Worm (Caenorhabditis elegans): Measurements from ENCODE around the gene pqn-84.
A peak's percentile ranks its signal among the peaks of the same experiment; 100 is the strongest.

Gene pqn-84

ce11 chrIII:11746718-11747117 lies 46.7 kb downstream of the pqn-84 start, which contains the start of gene mrt-2 (continued):
- TF ChIP-seq nhr-237 (tag; optimal IDR thresholded peaks at IDR 0.05) (no peak), mdl-1 (tag; optimal IDR thresholded peaks at IDR 0.05) (peak in 1 of 2 experiments; percentile 58), nhr-85 (tag) (peak; percentile 97), nhr-71 (tag; optimal IDR thresholded peaks at IDR 0.05) (peak; percentile 95), efl-3 (GFP tag; optimal IDR thresholded peaks at IDR 0.05) (peak; percentile 19), sup-37 (GFP tag; optimal IDR thresholded peaks at IDR 0.05) (peak; percentile 14), nhr-20 (tag; optimal IDR thresholded peaks at IDR 0.05) (peak; percentile 92), xbp-1 (tag; optimal IDR thresholded peaks at IDR 0.05) (peak; percentile 88), hlh-4 (tag; optimal IDR thresholded peaks at IDR 0.05) (peak; percentile 60), nhr-76 (tag; optimal IDR thresholded peaks at IDR 0.05) (no peak), ceh-82 (tag; optimal IDR thresholded peaks at IDR 0.05) (peak; percentile 18 to 68 (median 67)), sptf-1 (tag; optimal IDR thresholded peaks at IDR 0.05) (no peak), alr-1 (tag; optimal IDR thresholded peaks at IDR 0.05; ENCODE audit: borderline replicate concordance) (no peak), nhr-19 (GFP tag; conservative IDR thresholded peaks at IDR 0.05) (peak; percentile 90), F16B12.6 (tag; optimal IDR thresholded peaks at IDR 0.05) (peak; percentile 54), ets-5 (GFP tag; IDR thresholded peaks at IDR 0.05) (no peak), C34B4.2 (tag; optimal IDR thresholded peaks at IDR 0.05) (peak; percentile 49), nhr-90 (tag; optimal IDR thresholded peaks at IDR 0.05; ENCODE audit: poor library complexity) (peak; percentile 97), dpl-1 (GFP tag; optimal IDR thresholded peaks at IDR 0.05) (peak; percentile 94 to 96 (median 96)), jun-1 (tag; optimal IDR thresholded peaks at IDR 0.05) (peak; percentile 34), pag-3 (tag; optimal IDR thresholded peaks at IDR 0.05; ENCODE audit: borderline replicate concordance, insufficient read depth) (no peak), lin-15B (tag; optimal IDR thresholded peaks at IDR 0.05) (peak; percentile 20), C04F5.9 (tag; optimal IDR thresholded peaks at IDR 0.05) (peak; percentile 91), isw-1 (GFP tag; IDR thresholded peaks at IDR 0.05) (peak; percentile 78), nhr-28 (tag; optimal IDR thresholded peaks at IDR 0.05) (no peak), rnt-1 (tag; optimal IDR thresholded peaks at IDR 0.05) (no peak), elt-2 (tag; optimal IDR thresholded peaks at IDR 0.05) (peak; percentile 78), ztf-11 (tag; optimal IDR thresholded peaks at IDR 0.05) (peak in 1 of 2 experiments; percentile 95), ceh-88 (GFP tag; IDR thresholded peaks at IDR 0.05) (peak; percentile 71; the same call in 1 of the 2 replicates), irx-1 (tag; optimal IDR thresholded peaks at IDR 0.05) (peak; percentile 96), sox-4 (tag; optimal IDR thresholded peaks at IDR 0.05) (peak; percentile 93), aly-2 (tag; optimal IDR thresholded peaks at IDR 0.05) (peak; percentile 47), lin-14 (GFP tag; optimal IDR thresholded peaks at IDR 0.05) (no peak), nhr-84 (tag; optimal IDR thresholded peaks at IDR 0.05) (no peak), unc-62 (GFP tag; optimal IDR thresholded peaks at IDR 0.05) (no peak), nhr-77 (tag; optimal IDR thresholded peaks at IDR 0.05) (peak; percentile 14), ceh-8 (GFP tag; optimal IDR thresholded peaks at IDR 0.05) (peak; percentile 54), ceh-90 (tag; optimal IDR thresholded peaks at IDR 0.05) (peak; percentile 99), lin-13 (GFP tag; optimal IDR thresholded peaks at IDR 0.05) (peak; percentile 74), fos-1 (tag; optimal IDR thresholded peaks at IDR 0.05) (peak; percentile 48), mep-1 (tag; optimal IDR thresholded peaks at IDR 0.05) (peak; percentile 79), vab-15 (tag; optimal IDR thresholded peaks at IDR 0.05) (peak; percentile 64), mab-9 (GFP tag; IDR thresholded peaks at IDR 0.05) (peak; percentile 60), C16A3.4 (tag; optimal IDR thresholded peaks at IDR 0.05) (peak; percentile 68), tbx-2 (tag; optimal IDR thresholded peaks at IDR 0.05) (peak; percentile 94)

Data from whole organism, L1 larva.